Fruit fly (Drosophila melanogaster): ENCODE measurements around the gene CG5681.

The CG5681 gene

DNA sequence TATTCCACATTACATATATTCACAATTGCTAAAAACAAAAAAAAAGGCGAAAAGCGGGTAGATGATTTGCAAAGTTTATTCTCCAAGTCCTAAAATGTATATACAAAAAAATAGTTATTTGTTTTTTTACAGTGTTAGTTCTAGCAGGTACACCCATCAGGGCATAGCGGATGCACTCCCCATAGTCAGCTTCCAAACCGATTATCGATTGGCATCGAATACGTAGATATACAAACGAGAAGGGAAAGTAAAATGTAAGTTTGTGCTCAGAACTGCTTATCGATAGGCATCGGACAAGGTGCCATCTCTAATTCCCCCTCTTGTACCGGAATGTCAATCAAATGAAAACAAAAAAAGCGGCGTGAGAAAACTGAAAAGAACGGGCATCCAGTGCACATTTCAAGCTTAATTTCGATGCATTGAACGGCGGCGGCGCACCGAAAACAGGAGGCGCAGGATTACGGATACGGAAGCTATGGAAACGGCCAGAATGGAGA is 23.1 kb upstream of the CG5681 start, which contains the start of gene CG5674 (continued):
- TF ChIP-seq CG7839 (tag; optimal IDR thresholded peaks at IDR 0.05) = no peak
- TF ChIP-seq sisA (GFP tag; IDR thresholded peaks at IDR 0.05) = peak; percentile 48
- TF ChIP-seq CG16813 (GFP tag; IDR thresholded peaks at IDR 0.05; ENCODE audit: partially characterized antibody) = peak; percentile 92
- peak; percentile 59 for TF ChIP-seq dm (GFP tag; optimal IDR thresholded peaks at IDR 0.05)
- no peak for TF ChIP-seq sens (GFP tag)
- peak; percentile 87 for TF ChIP-seq hb (GFP tag; IDR thresholded peaks at IDR 0.05; ENCODE audit: partially characterized antibody)
- TF ChIP-seq CG11504 (tag; optimal IDR thresholded peaks at IDR 0.05) = peak; percentile 59
- peak; percentile 84 for TF ChIP-seq Scr (GFP tag; IDR thresholded peaks at IDR 0.05; ENCODE audit: partially characterized antibody)
- TF ChIP-seq E2f1 (GFP tag; IDR thresholded peaks at IDR 0.05) = peak; percentile 57; the same call in 1 of the 2 replicates
- peak; percentile 85 for TF ChIP-seq bbx (GFP tag; IDR thresholded peaks at IDR 0.05; ENCODE audit: partially characterized antibody)
- no peak for TF ChIP-seq CG6254 (GFP tag; optimal IDR thresholded peaks at IDR 0.05)
- no peak for TF ChIP-seq cad (GFP tag; optimal IDR thresholded peaks at IDR 0.05)
- TF ChIP-seq ase (GFP tag; IDR thresholded peaks at IDR 0.05) = 0 out of 3 replicates have a peak, but pooled peaks have one; percentile 5
- TF ChIP-seq HmgD (GFP tag; optimal IDR thresholded peaks at IDR 0.05) = peak; percentile 96
- peak; percentile 90 for TF ChIP-seq knrl (GFP tag; IDR thresholded peaks at IDR 0.05; ENCODE audit: partially characterized antibody)
- peak; percentile 75 for TF ChIP-seq Hsf (GFP tag; optimal IDR thresholded peaks at IDR 0.05)
- no peak for TF ChIP-seq CG17829 (tag; optimal IDR thresholded peaks at IDR 0.05)
- peak; percentile 49 for TF ChIP-seq Mad (GFP tag; optimal IDR thresholded peaks at IDR 0.05)
- TF ChIP-seq MESR4 (GFP tag; optimal IDR thresholded peaks at IDR 0.05) = peak; percentile 69
- TF ChIP-seq pita (GFP tag; optimal IDR thresholded peaks at IDR 0.05) = peak; percentile 90
- no peak for TF ChIP-seq CG8359 (GFP tag; optimal IDR thresholded peaks at IDR 0.05; ENCODE audit: borderline replicate concordance)
- TF ChIP-seq CG1024 (GFP tag; IDR thresholded peaks at IDR 0.05) = 0 out of 2 replicates have a peak, but pooled peaks have one; percentile 18
- peak; percentile 85 for TF ChIP-seq mld (GFP tag; IDR thresholded peaks at IDR 0.05; ENCODE audit: partially characterized antibody)
- peak; percentile 79 for TF ChIP-seq sob (GFP tag; IDR thresholded peaks at IDR 0.05)
- TF ChIP-seq Antp (GFP tag; optimal IDR thresholded peaks at IDR 0.05) = peak; percentile 41
- TF ChIP-seq wor (GFP tag; IDR thresholded peaks at IDR 0.05) = no peak
- TF ChIP-seq CG11398 (GFP tag; optimal IDR thresholded peaks at IDR 0.05) = no peak
- peak; percentile 43 for TF ChIP-seq Hr3 (GFP tag; optimal IDR thresholded peaks at IDR 0.05)
- peak; percentile 43 for TF ChIP-seq ERR (GFP tag; optimal IDR thresholded peaks at IDR 0.05)
- peak; percentile 74; the same call in 1 of the 3 replicates for TF ChIP-seq CG34422 (GFP tag; IDR thresholded peaks at IDR 0.05)
- TF ChIP-seq CG11247 (GFP tag; IDR thresholded peaks at IDR 0.05) = peak; percentile 6; the same call in 1 of the 2 replicates
- TF ChIP-seq MBD-R2 (GFP tag; IDR thresholded peaks at IDR 0.05) = peak; percentile 85
- TF ChIP-seq CG10321 (GFP tag; IDR thresholded peaks at IDR 0.05) = peak; percentile 10; the same call in 1 of the 2 replicates
- TF ChIP-seq Opbp (GFP tag; IDR thresholded peaks at IDR 0.05; ENCODE audit: partially characterized antibody) = peak; percentile 90
- peak; percentile 26 for TF ChIP-seq yki (optimal IDR thresholded peaks at IDR 0.05)
- TF ChIP-seq ac (GFP tag; optimal IDR thresholded peaks at IDR 0.05) = no peak
- no peak for TF ChIP-seq CG1647 (GFP tag; optimal IDR thresholded peaks at IDR 0.05)
- 0 out of 2 replicates have a peak, but pooled peaks have one; percentile 19 for TF ChIP-seq H2.0 (GFP tag; IDR thresholded peaks at IDR 0.05)
- peak; percentile 88 for TF ChIP-seq CG11560 (tag; IDR thresholded peaks at IDR 0.05)
- TF ChIP-seq caup (GFP tag; optimal IDR thresholded peaks at IDR 0.05; ENCODE audit: severe bottlenecking) = peak; percentile 50
- peak; percentile 94 for TF ChIP-seq zf30C (GFP tag; optimal IDR thresholded peaks at IDR 0.05)
- TF ChIP-seq CG13775 (GFP tag; optimal IDR thresholded peaks at IDR 0.05) = peak; percentile 49
- TF ChIP-seq CG11085 (GFP tag; IDR thresholded peaks at IDR 0.05) = no peak
- TF ChIP-seq NC2α (GFP tag; optimal IDR thresholded peaks at IDR 0.05) = no peak
- peak; percentile 83 for TF ChIP-seq vnd (GFP tag; IDR thresholded peaks at IDR 0.05; ENCODE audit: partially characterized antibody)
- TF ChIP-seq unc-4 (GFP tag; IDR thresholded peaks at IDR 0.05; ENCODE audit: partially characterized antibody) = peak; percentile 82
- peak; percentile 24 for TF ChIP-seq Atf-2 (GFP tag; optimal IDR thresholded peaks at IDR 0.05)
- peak; percentile 37 for TF ChIP-seq tx (GFP tag; optimal IDR thresholded peaks at IDR 0.05)
- 0 out of 2 replicates have a peak, but pooled peaks have one; percentile 18 for TF ChIP-seq chm (GFP tag; IDR thresholded peaks at IDR 0.05)
- peak; percentile 37 for TF ChIP-seq CG1832 (GFP tag; optimal IDR thresholded peaks at IDR 0.05)
